Worm (Caenorhabditis elegans) whole organism, L2 larva: Measurements from ENCODE around the gene nhr-192.

Experiments used
- ZK546.5 ChIP-seq: sonication (generic microtip); optimal IDR thresholded peaks from 2 replicates; lab custom pipeline; 2017; ENCODE audit warnings: missing biosample characterization, missing genetic modification characterization
- aly-2 ChIP-seq: fragments of 150-350 bp; optimal IDR thresholded peaks from 2 replicates; lab custom pipeline; 2014; ENCODE audit warnings: missing biosample characterization, missing genetic modification characterization
- nhr-237 ChIP-seq: fragments of 150-350 bp; optimal IDR thresholded peaks from 2 replicates; lab custom pipeline; 2014; ENCODE audit warnings: missing biosample characterization, missing genetic modification characterization
- skn-1 ChIP-seq: sonication (generic microtip); optimal IDR thresholded peaks from 2 replicates; lab custom pipeline; 2017; ENCODE audit warnings: missing biosample characterization, missing genetic modification characterization
- zag-1 ChIP-seq: fragments of 150-350 bp; optimal IDR thresholded peaks from 2 replicates; lab custom pipeline; 2014; ENCODE audit warnings: missing biosample characterization, missing genetic modification characterization

DNA sequence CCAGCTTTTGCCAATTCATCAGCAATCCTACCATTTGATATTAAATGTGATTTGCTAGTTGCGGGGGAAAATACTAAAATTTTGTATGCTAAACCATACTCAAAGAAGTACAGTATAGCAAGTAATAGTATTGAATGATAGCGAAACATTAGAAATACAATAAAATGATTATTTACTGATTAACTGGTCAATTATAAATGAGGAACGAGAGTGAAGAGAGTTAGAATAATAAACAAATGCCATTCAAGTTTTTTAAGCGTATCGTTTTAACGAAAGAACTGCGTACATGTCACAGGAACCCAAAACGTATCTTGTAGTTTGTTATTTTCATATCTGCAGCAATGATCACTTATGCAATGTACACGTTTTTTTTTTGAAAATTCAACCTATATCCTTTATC lies 28.0 kb upstream of the nhr-192 start, which contains the start of gene ugt-47:
- no peak for TF ChIP-seq skn-1
- TF ChIP-seq nhr-237, result no peak
- no peak for TF ChIP-seq zag-1 (tag; lab: Kevin White, UChicago)
- TF ChIP-seq aly-2 (tag; lab: Kevin White, UChicago), result no peak
- TF ChIP-seq ZK546.5 (tag; lab: Kevin White, UChicago), result no peak
